Worm (Caenorhabditis elegans) whole organism, mixed stage, embryonic: ENCODE data around the gene fbxa-181.

ENCODE experiments used
- blmp-1 ChIP-seq: fragments of 150-350 bp; optimal IDR thresholded peaks from 2 replicates; lab custom pipeline; 2014; ENCODE audit warnings: missing biosample characterization, missing genetic modification characterization
- unc-62 ChIP-seq: fragments of 150-350 bp; optimal IDR thresholded peaks from 2 replicates; lab custom pipeline; 2014; ENCODE audit warnings: missing biosample characterization, missing genetic modification reagents, missing genetic modification characterization

ce11 chrV:13768941-13769436 is 43.3 kb downstream of the fbxa-181 start, which contains the start of gene nas-24:
- TF ChIP-seq blmp-1 (tag; lab: Kevin White, UChicago) (no peak), unc-62 (GFP tag; lab: Kevin White, UChicago) (no peak)
